Worm (Caenorhabditis elegans) whole organism, L2 larva: ENCODE data around the gene hpo-26.

Experiments
- R02D3.7 ChIP-seq: fragments of 150-350 bp; optimal IDR thresholded peaks from 2 replicates; lab custom pipeline; 2014; ENCODE audit warnings: missing biosample characterization, missing genetic modification characterization
- alr-1 ChIP-seq: fragments of 150-350 bp; optimal IDR thresholded peaks from 2 replicates; lab custom pipeline; 2014; ENCODE audit warnings: missing biosample characterization, missing genetic modification characterization
- aly-2 ChIP-seq: fragments of 150-350 bp; optimal IDR thresholded peaks from 2 replicates; lab custom pipeline; 2014; ENCODE audit warnings: missing biosample characterization, missing genetic modification characterization
- ama-1 ChIP-seq: fragments of 150-350 bp; optimal IDR thresholded peaks from 2 replicates; lab custom pipeline; 2018; ENCODE audit warnings: inconsistent platforms
- ceh-16 ChIP-seq: fragments of 150-350 bp; optimal IDR thresholded peaks from 2 replicates; lab custom pipeline; 2014; ENCODE audit warnings: missing biosample characterization, missing genetic modification characterization
- crh-2 ChIP-seq: sonication (generic microtip); optimal IDR thresholded peaks from 2 replicates; lab custom pipeline; 2017; ENCODE audit warnings: missing biosample characterization, missing genetic modification characterization
- dmd-4 ChIP-seq: sonication (generic microtip); optimal IDR thresholded peaks from 2 replicates; lab custom pipeline; 2017; ENCODE audit warnings: missing biosample characterization, missing genetic modification characterization
- egl-27 ChIP-seq: sonication (generic microtip); optimal IDR thresholded peaks from 3 replicates; lab custom pipeline; 2017; ENCODE audit warnings: missing biosample characterization, missing genetic modification reagents, missing genetic modification characterization
- elt-1 ChIP-seq: fragments of 150-350 bp; optimal IDR thresholded peaks from 2 replicates; lab custom pipeline; 2014; ENCODE audit warnings: missing biosample characterization, missing genetic modification characterization
- elt-3 ChIP-seq: sonication (generic microtip); optimal IDR thresholded peaks from 2 replicates; lab custom pipeline; 2017; ENCODE audit warnings: missing biosample characterization, missing genetic modification characterization
- fos-1 ChIP-seq: fragments of 150-350 bp; optimal IDR thresholded peaks from 2 replicates; lab custom pipeline; 2014; ENCODE audit warnings: missing biosample characterization, missing genetic modification characterization
- gmeb-1 ChIP-seq: fragments of 150-350 bp; optimal IDR thresholded peaks from 2 replicates; lab custom pipeline; 2014; ENCODE audit warnings: missing biosample characterization, missing genetic modification characterization
- lin-39 ChIP-seq: fragments of 150-350 bp; optimal IDR thresholded peaks from 2 replicates; lab custom pipeline; 2014; ENCODE audit warnings: missing biosample characterization, missing genetic modification reagents, missing genetic modification characterization
- lsy-2 ChIP-seq, 2 experiments: fragments of 150-350 bp in 1 of 2; sonication (generic microtip) in 1 of 2; optimal IDR thresholded peaks; 2 replicates each; lab custom pipeline; 2014 to 2017; ENCODE audit warnings: missing biosample characterization in 2 of 2, missing genetic modification characterization in 2 of 2
- mab-5 ChIP-seq: fragments of 150-350 bp; optimal IDR thresholded peaks from 2 replicates; lab custom pipeline; 2014; ENCODE audit warnings: missing biosample characterization, missing genetic modification characterization
- mdl-1 ChIP-seq, 2 experiments: fragments of 150-350 bp in 1 of 2; sonication (generic microtip) in 1 of 2; optimal IDR thresholded peaks; 2 replicates each; lab custom pipeline; 2017; ENCODE audit warnings: missing biosample characterization in 2 of 2, missing genetic modification characterization in 2 of 2
- nhr-11 ChIP-seq: fragments of 150-350 bp; optimal IDR thresholded peaks from 2 replicates; lab custom pipeline; 2014; ENCODE audit warnings: missing biosample characterization, missing genetic modification characterization
- nhr-12 ChIP-seq: fragments of 150-350 bp; optimal IDR thresholded peaks from 2 replicates; lab custom pipeline; 2014; ENCODE audit warnings: missing biosample characterization, missing genetic modification characterization
- nhr-129 ChIP-seq: fragments of 150-350 bp; optimal IDR thresholded peaks from 2 replicates; lab custom pipeline; 2014; ENCODE audit warnings: missing biosample characterization, missing genetic modification characterization
- nhr-21 ChIP-seq: fragments of 150-350 bp; optimal IDR thresholded peaks from 2 replicates; lab custom pipeline; 2014; ENCODE audit warnings: missing biosample characterization, missing genetic modification characterization
- nhr-23 ChIP-seq: fragments of 150-350 bp; optimal IDR thresholded peaks from 2 replicates; lab custom pipeline; 2014; ENCODE audit warnings: missing biosample characterization, missing genetic modification reagents, missing genetic modification characterization
- nhr-237 ChIP-seq: fragments of 150-350 bp; optimal IDR thresholded peaks from 2 replicates; lab custom pipeline; 2014; ENCODE audit warnings: missing biosample characterization, missing genetic modification characterization
- nhr-77 ChIP-seq: fragments of 150-350 bp; optimal IDR thresholded peaks from 2 replicates; lab custom pipeline; 2014; ENCODE audit warnings: missing biosample characterization, missing genetic modification characterization
- peb-1 ChIP-seq: fragments of 150-350 bp; optimal IDR thresholded peaks from 2 replicates; lab custom pipeline; 2014; ENCODE audit warnings: missing biosample characterization, missing genetic modification characterization
- sma-3 ChIP-seq: sonication (generic microtip); optimal IDR thresholded peaks from 2 replicates; lab custom pipeline; 2016; ENCODE audit warnings: missing genetic modification reagents, missing genetic modification characterization, missing compliant biosample characterization
- sma-9 ChIP-seq, 2 experiments: fragments of 150-350 bp in 1 of 2; sonication (generic microtip) in 1 of 2; optimal IDR thresholded peaks; 2 replicates each; lab custom pipeline; 2014 to 2016; ENCODE audit warnings: missing genetic modification characterization in 2 of 2, mild to moderate bottlenecking in 1 of 2, missing biosample characterization in 1 of 2, missing compliant biosample characterization in 1 of 2, missing genetic modification reagents in 1 of 2, moderate library complexity in 1 of 2
- unc-39 ChIP-seq: fragments of 150-350 bp; optimal IDR thresholded peaks from 2 replicates; lab custom pipeline; 2014; ENCODE audit warnings: missing biosample characterization, missing genetic modification characterization
- unc-55 ChIP-seq: fragments of 150-350 bp; sonication (generic microtip); optimal IDR thresholded peaks from 3 replicates; lab custom pipeline; 2014; ENCODE audit warnings: missing biosample characterization, missing genetic modification reagents, missing genetic modification characterization
- zag-1 ChIP-seq: fragments of 150-350 bp; optimal IDR thresholded peaks from 2 replicates; lab custom pipeline; 2014; ENCODE audit warnings: missing biosample characterization, missing genetic modification characterization
- ztf-1 ChIP-seq: fragments of 200-800 bp; sonication (Bioruptor generic); conservative IDR thresholded peaks from 2 replicates; pipeline ENCODE4 v1.3.6; 2022; ENCODE audit warnings: missing genetic modification characterization, missing compliant biosample characterization
- ztf-11 ChIP-seq: sonication (generic microtip); optimal IDR thresholded peaks from 2 replicates; lab custom pipeline; 2017; ENCODE audit warnings: missing biosample characterization, missing genetic modification characterization

Gene hpo-26

ce11 chrV:6498903-6499302 is 34.0 kb downstream of the hpo-26 start, which contains the start of gene W01A11.1:
W01A11.1 (plus strand) TSS chrV:6499224.
- TF ChIP-seq sma-9 (GFP tag; optimal IDR thresholded peaks at IDR 0.05; lab: Kevin White, UChicago) (no peak), sma-9 (tag; optimal IDR thresholded peaks at IDR 0.05; lab: Kevin White, UChicago) (no peak), alr-1 (tag; lab: Kevin White, UChicago) (no peak), peb-1 (tag; lab: Kevin White, UChicago) (no peak), nhr-129 (no peak), ama-1 (lab: Kevin White, UChicago) (no peak), unc-39 (tag; lab: Kevin White, UChicago) (no peak), elt-1 (no peak), elt-3 (tag; lab: Kevin White, UChicago) (no peak), mdl-1 (tag; optimal IDR thresholded peaks at IDR 0.05; lab: Kevin White, UChicago) (no peak)

DNA sequence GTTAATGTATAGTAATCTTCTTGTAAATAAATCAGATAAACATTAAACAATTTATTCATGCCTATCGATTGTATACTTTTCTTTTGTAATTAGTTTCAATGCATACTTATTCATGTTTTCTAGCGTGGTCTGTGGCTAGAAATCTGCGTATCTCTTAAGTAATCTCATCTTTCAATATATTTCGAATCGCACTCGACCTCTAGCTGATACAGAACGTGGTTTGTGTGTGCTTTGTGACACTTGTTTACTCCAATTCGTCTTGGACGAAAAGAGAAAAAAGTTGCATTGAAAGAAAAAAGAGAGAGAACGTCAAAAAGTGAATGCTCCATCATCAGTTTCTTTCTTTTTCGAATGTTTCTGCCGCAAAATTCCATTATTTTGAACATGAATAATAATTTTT is 34.4 kb downstream of the hpo-26 start:
- no peak for TF ChIP-seq nhr-23
- TF ChIP-seq nhr-129 = peak; percentile 2

DNA sequence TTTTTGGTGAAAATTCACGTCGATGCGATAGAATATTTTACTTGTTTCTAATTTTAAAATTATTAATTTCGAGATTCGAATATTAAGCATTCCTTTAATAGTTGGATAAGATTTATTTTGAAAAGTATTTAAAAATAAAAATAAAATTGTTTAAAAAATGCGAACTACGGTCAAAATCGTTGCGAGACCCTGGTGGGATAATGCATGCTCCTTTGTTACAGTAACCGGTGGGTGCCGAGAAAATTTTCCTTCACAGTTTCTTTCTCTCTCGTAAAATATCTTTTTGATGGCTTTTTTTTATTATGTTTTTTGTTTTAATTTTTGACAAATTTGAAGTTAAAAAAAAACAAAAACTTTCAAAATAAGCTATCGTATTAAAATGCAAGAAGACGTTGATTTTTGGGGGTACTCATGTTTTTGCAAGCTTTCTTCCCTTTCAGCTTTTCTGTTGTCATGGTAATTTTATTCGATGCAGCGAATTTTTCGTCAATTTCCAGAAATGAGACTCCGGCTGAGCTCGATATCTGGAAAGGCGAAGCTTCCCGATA is 36.2 kb downstream of the hpo-26 start, which contains the start of gene dgtr-1:
dgtr-1 (plus strand) TSS at position 498 of the 548 bp plus-strand sequence.
- no peak for TF ChIP-seq ama-1 (lab: Kevin White, UChicago)
- TF ChIP-seq nhr-12 (tag; lab: Kevin White, UChicago) = no peak
- TF ChIP-seq alr-1 (tag; lab: Kevin White, UChicago) = no peak
- TF ChIP-seq ztf-11 (tag; lab: Kevin White, UChicago) = no peak
- TF ChIP-seq nhr-11 (tag; lab: Kevin White, UChicago) = no peak
- no peak for TF ChIP-seq gmeb-1 (tag; lab: Kevin White, UChicago)
- no peak for TF ChIP-seq egl-27 (tag; lab: Kevin White, UChicago)
- no peak for TF ChIP-seq nhr-237 (tag; lab: Kevin White, UChicago)
- no peak for TF ChIP-seq aly-2 (tag; lab: Kevin White, UChicago)
- no peak for TF ChIP-seq ztf-1 (GFP tag; lab: Robert Waterston, UW)
- TF ChIP-seq ceh-16 = no peak
- no peak for TF ChIP-seq R02D3.7 (tag; lab: Kevin White, UChicago)
- TF ChIP-seq elt-1 = no peak
- no peak for TF ChIP-seq lsy-2 (tag; optimal IDR thresholded peaks at IDR 0.05; lab: Kevin White, UChicago)
- TF ChIP-seq sma-3 (GFP tag; lab: Kevin White, UChicago) = no peak
- no peak for TF ChIP-seq nhr-21 (tag; lab: Kevin White, UChicago)
- no peak for TF ChIP-seq lin-39 (tag; lab: Kevin White, UChicago)
- TF ChIP-seq nhr-77 (tag; lab: Kevin White, UChicago) = no peak

ce11 chrV:6495353-6495752 is 37.5 kb downstream of the hpo-26 start:
- no peak for TF ChIP-seq nhr-129
- peak; percentile 18 for TF ChIP-seq fos-1 (tag; lab: Kevin White, UChicago)

DNA sequence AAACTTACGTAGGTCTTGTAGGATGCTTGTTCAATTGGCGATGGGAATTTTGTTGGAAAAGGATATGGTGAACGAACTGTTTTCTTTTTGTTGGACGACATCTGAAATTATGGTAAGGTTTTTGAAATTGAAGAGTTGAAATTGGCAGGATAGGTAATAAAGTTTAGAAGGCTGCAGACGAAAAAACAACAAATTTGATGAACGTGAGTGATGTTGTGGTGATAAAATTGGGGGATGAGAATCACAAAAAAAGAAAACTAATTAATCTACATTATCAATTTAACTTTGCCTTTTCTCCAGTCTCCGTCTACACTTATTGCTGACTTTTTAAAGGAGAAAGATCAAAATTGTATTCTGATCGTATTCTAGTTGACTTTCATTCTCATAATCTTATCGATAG is 39.0 kb downstream of the hpo-26 start, which contains the start of gene cpt-6:
cpt-6 (minus strand) TSS at position 101 of the 400 bp plus-strand sequence.
- TF ChIP-seq ceh-16 = no peak
- TF ChIP-seq lsy-2 (tag; optimal IDR thresholded peaks at IDR 0.05; lab: Kevin White, UChicago) = no peak
- no peak for TF ChIP-seq unc-39 (tag; lab: Kevin White, UChicago)
- TF ChIP-seq dmd-4 = no peak
- no peak for TF ChIP-seq mab-5 (tag; lab: Kevin White, UChicago)
- TF ChIP-seq nhr-23 = no peak
- no peak for TF ChIP-seq unc-55
- no peak for TF ChIP-seq nhr-11 (tag; lab: Kevin White, UChicago)
- no peak for TF ChIP-seq nhr-21 (tag; lab: Kevin White, UChicago)
- no peak for TF ChIP-seq crh-2 (tag; lab: Kevin White, UChicago)
- no peak for TF ChIP-seq alr-1 (tag; lab: Kevin White, UChicago)
- TF ChIP-seq, all 48 proteins: peak for 0

DNA sequence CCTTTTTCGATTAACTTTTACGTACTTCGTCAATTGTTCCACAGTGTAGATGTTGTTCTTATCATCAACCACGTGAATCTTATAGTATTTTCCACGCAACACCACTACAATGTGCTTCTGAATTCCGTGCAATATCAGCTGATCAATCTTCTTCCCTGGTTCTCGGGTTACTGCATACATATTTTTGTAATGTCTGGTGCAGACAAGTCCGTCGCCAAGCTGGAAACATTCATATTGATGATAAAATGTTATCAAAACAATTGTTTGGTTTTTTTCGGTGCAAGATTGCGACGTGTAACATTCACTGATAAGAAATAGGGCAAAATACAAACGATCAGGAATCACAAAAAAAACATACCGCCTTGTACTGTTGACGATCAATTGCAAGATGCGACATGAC is 40.4 kb downstream of the hpo-26 start:
- TF ChIP-seq crh-2 (tag; lab: Kevin White, UChicago) (peak; percentile 60), fos-1 (tag; lab: Kevin White, UChicago) (peak; percentile 47), elt-3 (tag; lab: Kevin White, UChicago) (no peak), sma-9 (GFP tag; optimal IDR thresholded peaks at IDR 0.05; lab: Kevin White, UChicago) (peak; percentile 39), sma-9 (tag; optimal IDR thresholded peaks at IDR 0.05; lab: Kevin White, UChicago) (no peak), zag-1 (no peak)
